Fruit fly (Drosophila melanogaster): ENCODE measurements around the gene spo.

The spo gene

dm6 chr3L:5630608-5631080 is 38.3 kb upstream of the spo start, which contains the start of gene Blimp-1:
Gene Blimp-1, plus strand, starts transcription at chr3L:5630983.
- TF ChIP-seq fd96Ca (GFP tag; IDR thresholded peaks at IDR 0.05) (peak; percentile 41; the same call in 1 of the 3 replicates), CG4496 (GFP tag; IDR thresholded peaks at IDR 0.05) (peak; percentile 33; the same call in 1 of the 3 replicates), CG13204 (GFP tag; optimal IDR thresholded peaks at IDR 0.05) (no peak), CG34367 (tag; optimal IDR thresholded peaks at IDR 0.05) (no peak), EcR (GFP tag; optimal IDR thresholded peaks at IDR 0.05) (peak; percentile 57)

dm6 chr3L:5630176-5630583 is 37.8 kb upstream of the spo start:
- TF ChIP-seq Ets98B (GFP tag; IDR thresholded peaks at IDR 0.05) (no peak), CG4496 (GFP tag; IDR thresholded peaks at IDR 0.05) (peak; percentile 19; the same call in 1 of the 3 replicates), gl (tag; optimal IDR thresholded peaks at IDR 0.05) (no peak), D1 (tag; optimal IDR thresholded peaks at IDR 0.05) (no peak), CG9948 (tag; optimal IDR thresholded peaks at IDR 0.05) (peak; percentile 42), CG13204 (GFP tag; optimal IDR thresholded peaks at IDR 0.05) (no peak), rn (GFP tag; IDR thresholded peaks at IDR 0.05) (no peak), CG32121 (GFP tag; IDR thresholded peaks at IDR 0.05) (no peak), CG14655 (GFP tag; optimal IDR thresholded peaks at IDR 0.05) (peak; percentile 82), Pif1B (GFP tag; optimal IDR thresholded peaks at IDR 0.05) (peak; percentile 19), Snoo (tag; optimal IDR thresholded peaks at IDR 0.05) (peak; percentile 49), Pif1A (GFP tag; optimal IDR thresholded peaks at IDR 0.05) (peak; percentile 11), CG12605 (GFP tag; IDR thresholded peaks at IDR 0.05) (no peak), CG8159 (tag; optimal IDR thresholded peaks at IDR 0.05) (no peak), CG10348 (GFP tag; IDR thresholded peaks at IDR 0.05) (no peak), CG8301 (tag; optimal IDR thresholded peaks at IDR 0.05) (peak; percentile 48)

DNA sequence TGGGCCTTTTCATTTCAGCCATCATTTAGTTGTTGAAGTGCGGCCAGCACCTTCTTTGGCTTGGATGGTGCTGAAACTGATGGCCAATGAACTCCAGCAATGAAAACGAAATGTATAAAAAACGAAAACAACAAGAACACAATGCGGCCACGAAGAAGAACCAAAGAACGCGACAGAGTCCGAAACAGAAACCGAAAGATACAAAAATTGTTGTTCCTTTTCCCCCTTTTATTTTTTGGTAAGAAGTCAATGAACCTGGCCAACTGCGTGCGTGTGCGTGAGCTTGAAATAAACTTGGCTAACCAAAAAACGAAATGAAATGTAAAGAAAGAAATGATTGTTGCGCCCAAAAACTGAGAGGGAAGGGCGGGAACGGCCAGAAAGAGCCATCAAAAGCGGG is 35.4 kb upstream of the spo start:
- TF ChIP-seq Snoo (tag; optimal IDR thresholded peaks at IDR 0.05) (peak; percentile 13), EcR (GFP tag; optimal IDR thresholded peaks at IDR 0.05) (peak; percentile 59), Ets98B (GFP tag; IDR thresholded peaks at IDR 0.05) (no peak), CG17806 (tag; optimal IDR thresholded peaks at IDR 0.05) (no peak), CG10348 (GFP tag; IDR thresholded peaks at IDR 0.05) (no peak)

- TF ChIP-seq CG13204 (GFP tag; optimal IDR thresholded peaks at IDR 0.05) (no peak), CG12605 (GFP tag; IDR thresholded peaks at IDR 0.05) (no peak), CG9948 (tag; optimal IDR thresholded peaks at IDR 0.05) (no peak), Ets98B (GFP tag; IDR thresholded peaks at IDR 0.05) (peak; percentile 80), Pif1A (GFP tag; optimal IDR thresholded peaks at IDR 0.05) (peak; percentile 57), CG10348 (GFP tag; IDR thresholded peaks at IDR 0.05) (no peak), CG32121 (GFP tag; IDR thresholded peaks at IDR 0.05) (no peak), rn (GFP tag; IDR thresholded peaks at IDR 0.05) (no peak), CG34367 (tag; optimal IDR thresholded peaks at IDR 0.05) (no peak), fd96Ca (GFP tag; IDR thresholded peaks at IDR 0.05) (peak; percentile 73; the same call in 2 of the 3 replicates), CG8301 (tag; optimal IDR thresholded peaks at IDR 0.05) (peak; percentile 96), EcR (GFP tag; optimal IDR thresholded peaks at IDR 0.05) (no peak), Pif1B (GFP tag; optimal IDR thresholded peaks at IDR 0.05) (peak; percentile 26), CG15710 (tag; optimal IDR thresholded peaks at IDR 0.05) (no peak), CG17806 (tag; optimal IDR thresholded peaks at IDR 0.05) (no peak), CG14655 (GFP tag; optimal IDR thresholded peaks at IDR 0.05) (peak; percentile 94), CG4496 (GFP tag; IDR thresholded peaks at IDR 0.05) (peak; percentile 75; the same call in 2 of the 3 replicates), D1 (tag; optimal IDR thresholded peaks at IDR 0.05) (no peak), CG8159 (tag; optimal IDR thresholded peaks at IDR 0.05) (no peak), gl (tag; optimal IDR thresholded peaks at IDR 0.05) (no peak), Snoo (tag; optimal IDR thresholded peaks at IDR 0.05) (peak; percentile 17)
Observed at dm6 chr3L:5626465-5626864, 34.1 kb upstream of the spo start.

DNA sequence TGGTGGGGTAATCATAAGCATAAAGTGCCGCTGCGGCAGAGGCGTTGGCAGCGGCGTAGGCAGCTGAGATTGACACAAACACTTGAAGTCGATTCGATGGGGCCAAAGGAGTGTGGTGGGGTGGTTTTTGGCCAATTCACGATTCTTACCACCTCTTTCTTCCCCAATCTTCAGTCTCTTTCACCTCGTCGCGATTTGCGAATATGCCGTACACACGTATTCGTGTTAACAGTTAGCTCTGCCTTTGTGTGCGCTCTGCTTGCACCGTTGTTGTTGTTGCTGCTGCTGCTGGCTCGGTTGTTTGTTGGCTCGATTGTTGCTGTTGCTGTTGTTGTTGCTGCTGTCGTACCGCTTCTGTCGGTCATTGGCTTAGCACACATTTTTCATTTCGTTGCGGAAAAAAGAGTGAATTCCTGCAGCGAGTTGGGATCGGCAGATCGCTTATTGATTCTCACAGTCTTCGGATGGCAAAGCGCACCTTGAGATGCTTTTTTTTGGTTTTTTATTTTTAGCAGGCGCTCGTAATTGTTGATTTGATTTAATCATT is 32.8 kb upstream of the spo start:
- TF ChIP-seq CG14655 (GFP tag; optimal IDR thresholded peaks at IDR 0.05) (no peak), Ets98B (GFP tag; IDR thresholded peaks at IDR 0.05) (0 out of 2 replicates have a peak, but pooled peaks have one; percentile 7), CG34367 (tag; optimal IDR thresholded peaks at IDR 0.05) (no peak), EcR (GFP tag; optimal IDR thresholded peaks at IDR 0.05) (peak; percentile 2)

DNA sequence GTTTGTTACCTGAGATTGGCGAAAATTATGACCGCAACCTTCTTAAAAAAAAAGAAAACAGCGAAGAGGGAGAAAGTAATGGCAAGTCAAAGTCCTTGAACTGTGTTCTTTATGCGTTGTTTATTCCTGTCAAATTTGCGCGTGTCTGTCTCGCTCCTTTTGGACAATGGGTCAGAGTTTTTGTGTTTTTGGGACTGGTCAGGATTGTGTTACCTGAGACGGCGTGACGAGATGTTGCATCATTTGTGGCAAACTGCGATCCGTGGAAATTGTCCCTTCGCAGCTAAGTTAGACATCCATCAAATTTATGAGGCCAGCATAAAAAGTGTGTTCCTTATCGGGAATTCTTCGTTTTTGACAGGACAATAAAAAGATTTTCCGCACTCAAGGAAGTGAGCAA is 30.9 kb upstream of the spo start:
- TF ChIP-seq Pif1B (GFP tag; optimal IDR thresholded peaks at IDR 0.05) (no peak), Snoo (tag; optimal IDR thresholded peaks at IDR 0.05) (no peak), CG15710 (tag; optimal IDR thresholded peaks at IDR 0.05) (no peak), CG34367 (tag; optimal IDR thresholded peaks at IDR 0.05) (no peak), CG17806 (tag; optimal IDR thresholded peaks at IDR 0.05) (no peak), CG9948 (tag; optimal IDR thresholded peaks at IDR 0.05) (no peak), CG12605 (GFP tag; IDR thresholded peaks at IDR 0.05) (no peak), CG8159 (tag; optimal IDR thresholded peaks at IDR 0.05) (no peak), EcR (GFP tag; optimal IDR thresholded peaks at IDR 0.05) (no peak), rn (GFP tag; IDR thresholded peaks at IDR 0.05) (no peak), CG32121 (GFP tag; IDR thresholded peaks at IDR 0.05) (no peak), fd96Ca (GFP tag; IDR thresholded peaks at IDR 0.05) (no peak), CG8301 (tag; optimal IDR thresholded peaks at IDR 0.05) (no peak)
